Worm (Caenorhabditis elegans): ENCODE measurements around the gene tyra-2.

- TF ChIP-seq lin-15B (tag; optimal IDR thresholded peaks at IDR 0.05) (no peak), ces-1 (GFP tag; optimal IDR thresholded peaks at IDR 0.05) (no peak), lir-3 (tag; optimal IDR thresholded peaks at IDR 0.05; ENCODE audit: poor library complexity) (no peak), lin-13 (GFP tag; optimal IDR thresholded peaks at IDR 0.05) (no peak), nhr-11 (tag; optimal IDR thresholded peaks at IDR 0.05) (no peak), mab-9 (GFP tag; IDR thresholded peaks at IDR 0.05) (no peak), alr-1 (tag; optimal IDR thresholded peaks at IDR 0.05; ENCODE audit: borderline replicate concordance) (no peak), zag-1 (tag; optimal IDR thresholded peaks at IDR 0.05) (no peak), ceh-8 (GFP tag; optimal IDR thresholded peaks at IDR 0.05) (no peak), pqm-1 (tag; optimal IDR thresholded peaks at IDR 0.05) (no peak), hlh-4 (tag; optimal IDR thresholded peaks at IDR 0.05) (no peak), sox-4 (tag; optimal IDR thresholded peaks at IDR 0.05) (no peak), ama-1 (optimal IDR thresholded peaks at IDR 0.05) (no peak)
Observed at ce11 chrX:7050290-7050689, 44.9 kb upstream of the tyra-2 start, which contains the start of gene ubc-17.

Data from whole organism, L1 larva.